Worm (Caenorhabditis elegans) whole organism, L4 larva: ENCODE measurements around the gene cfap-20.

Experiments used
- D1046.2 ChIP-seq: fragments of 200-800 bp; sonication (Bioruptor generic); IDR thresholded peaks from 2 replicates; pipeline ENCODE4 v1.3.6; 2022; ENCODE audit warnings: missing genetic modification characterization, missing compliant biosample characterization
- F10B5.3 ChIP-seq: sonication (generic microtip); optimal IDR thresholded peaks from 2 replicates; lab custom pipeline; 2016; ENCODE audit warnings: mild to moderate bottlenecking, missing genetic modification characterization, missing compliant biosample characterization
- F49E8.2 ChIP-seq: sonication (generic microtip); optimal IDR thresholded peaks from 2 replicates; lab custom pipeline; 2016; ENCODE audit warnings: missing compliant biosample characterization, mild to moderate bottlenecking, missing genetic modification characterization, borderline replicate concordance
- T20F7.1 ChIP-seq: fragments of 200-800 bp; sonication (Bioruptor generic); optimal IDR thresholded peaks from 2 replicates; lab custom pipeline; 2018; ENCODE audit warnings: mild to moderate bottlenecking, missing genetic modification characterization, missing compliant biosample characterization
- T26A8.4 ChIP-seq: fragments of 200-800 bp; sonication (Bioruptor generic); IDR thresholded peaks from 2 replicates; pipeline ENCODE4 v1.3.6; 2022; ENCODE audit warnings: missing genetic modification characterization, missing compliant biosample characterization
- Y5F2A.4 ChIP-seq: fragments of 200-800 bp; sonication (Bioruptor generic); optimal IDR thresholded peaks from 2 replicates; lab custom pipeline; 2018; ENCODE audit warnings: mild to moderate bottlenecking, missing genetic modification characterization, missing compliant biosample characterization
- Y75B8A.6 ChIP-seq: fragments of 200-800 bp; sonication (Bioruptor generic); IDR thresholded peaks from 2 replicates; pipeline ENCODE4 v1.3.6; 2022; ENCODE audit warnings: missing genetic modification reagents, missing genetic modification characterization, missing compliant biosample characterization
- ZK337.2 ChIP-seq: fragments of 200-800 bp; sonication (Bioruptor generic); IDR thresholded peaks from 2 replicates; pipeline ENCODE4 v1.3.6; 2022; ENCODE audit warnings: missing genetic modification reagents, missing genetic modification characterization, missing compliant biosample characterization
- ZK546.5 ChIP-seq, 2 experiments: sonication (generic microtip); optimal IDR thresholded peaks; 2 replicates each; lab custom pipeline; 2017; ENCODE audit warnings: missing biosample characterization in 2 of 2, missing genetic modification characterization in 2 of 2
- aha-1 ChIP-seq: fragments of 150-350 bp; peaks from one replicate; lab custom pipeline; 2014; ENCODE audit warnings: missing biosample characterization, missing genetic modification characterization
- aly-2 ChIP-seq: sonication (generic microtip); optimal IDR thresholded peaks from 2 replicates; lab custom pipeline; 2018; ENCODE audit warnings: missing biosample characterization, missing genetic modification characterization
- arid-1 ChIP-seq: fragments of 200-800 bp; sonication (Bioruptor generic); conservative IDR thresholded peaks from 2 replicates; pipeline ENCODE4 v1.3.6; 2022; ENCODE audit warnings: missing genetic modification reagents, missing genetic modification characterization, missing compliant biosample characterization
- ceh-20 ChIP-seq: fragments of 200-800 bp; sonication (Bioruptor generic); IDR thresholded peaks from 2 replicates; pipeline ENCODE4 v1.3.6; 2022; ENCODE audit warnings: missing genetic modification reagents, missing genetic modification characterization, missing compliant biosample characterization
- ceh-32 ChIP-seq: sonication (generic microtip); optimal IDR thresholded peaks from 2 replicates; lab custom pipeline; 2016; ENCODE audit warnings: mild to moderate bottlenecking, missing genetic modification characterization, missing compliant biosample characterization; ENCODE audit not compliant: poor library complexity
- daf-16 ChIP-seq, 3 experiments: sonication (generic microtip); optimal IDR thresholded peaks; 2 replicates each; lab custom pipeline; 2016 to 2017; ENCODE audit warnings: missing genetic modification characterization in 3 of 3, missing genetic modification reagents in 3 of 3, mild to moderate bottlenecking in 2 of 3, missing compliant biosample characterization in 2 of 3, missing biosample characterization in 1 of 3, moderate library complexity in 1 of 3
- daf-19 ChIP-seq: fragments of 200-800 bp; sonication (Bioruptor generic); conservative IDR thresholded peaks from 2 replicates; pipeline ENCODE4 v1.3.6; 2022; ENCODE audit warnings: missing genetic modification characterization, missing compliant biosample characterization
- dmd-6 ChIP-seq: fragments of 200-800 bp; sonication (Bioruptor generic); IDR thresholded peaks from 2 replicates; pipeline ENCODE4 v1.3.6; 2022; ENCODE audit warnings: missing genetic modification reagents, missing genetic modification characterization, missing compliant biosample characterization
- dmd-9 ChIP-seq: fragments of 200-800 bp; sonication (Bioruptor generic); IDR thresholded peaks from 2 replicates; pipeline ENCODE4 v1.3.6; 2022; ENCODE audit warnings: missing genetic modification reagents, missing genetic modification characterization, missing compliant biosample characterization
- dpl-1 ChIP-seq: fragments of 150-350 bp; optimal IDR thresholded peaks from 2 replicates; lab custom pipeline; 2014; ENCODE audit warnings: missing biosample characterization, missing genetic modification reagents, missing genetic modification characterization
- dve-1 ChIP-seq: sonication (generic microtip); optimal IDR thresholded peaks from 2 replicates; lab custom pipeline; 2017; ENCODE audit warnings: antibody characterized with exemption, mild to moderate bottlenecking, missing genetic modification characterization, missing compliant biosample characterization; ENCODE audit not compliant: insufficient read depth
- egl-27 ChIP-seq: sonication (generic microtip); optimal IDR thresholded peaks from 3 replicates; lab custom pipeline; 2017; ENCODE audit warnings: missing biosample characterization, missing genetic modification reagents, missing genetic modification characterization
- egl-43 ChIP-seq: fragments of 200-800 bp; sonication (Bioruptor generic); IDR thresholded peaks from 2 replicates; pipeline ENCODE4 v1.3.6; 2022; ENCODE audit warnings: missing genetic modification reagents, missing genetic modification characterization, missing compliant biosample characterization
- fos-1 ChIP-seq: fragments of 150-350 bp; optimal IDR thresholded peaks from 2 replicates; lab custom pipeline; 2014; ENCODE audit warnings: missing biosample characterization, missing genetic modification characterization
- hlh-11 ChIP-seq: fragments of 200-800 bp; sonication (Bioruptor generic); optimal IDR thresholded peaks from 2 replicates; lab custom pipeline; 2018; ENCODE audit warnings: mild to moderate bottlenecking, missing genetic modification characterization, missing compliant biosample characterization
- hlh-30 ChIP-seq: sonication (generic microtip); optimal IDR thresholded peaks from 2 replicates; lab custom pipeline; 2017; ENCODE audit warnings: antibody characterized with exemption, mild to moderate bottlenecking, missing genetic modification characterization, missing compliant biosample characterization; ENCODE audit not compliant: insufficient read depth
- hmg-1.1 ChIP-seq: fragments of 200-800 bp; sonication (Bioruptor generic); IDR thresholded peaks from 2 replicates; pipeline ENCODE4 v1.3.6; 2022; ENCODE audit warnings: missing genetic modification reagents, missing genetic modification characterization, missing compliant biosample characterization
- lin-1 ChIP-seq: fragments of 200-800 bp; sonication (Bioruptor generic); IDR thresholded peaks from 2 replicates; pipeline ENCODE4 v1.3.6; 2022; ENCODE audit warnings: missing genetic modification reagents, missing genetic modification characterization, missing compliant biosample characterization
- lin-39 ChIP-seq: fragments of 150-350 bp; optimal IDR thresholded peaks from 2 replicates; lab custom pipeline; 2014; ENCODE audit warnings: missing biosample characterization, missing genetic modification reagents, missing genetic modification characterization
- lsy-2 ChIP-seq, 2 experiments: fragments of 150-350 bp in 1 of 2; sonication (generic microtip) in 1 of 2; optimal IDR thresholded peaks; 2 replicates each; lab custom pipeline; 2014 to 2017; ENCODE audit warnings: missing biosample characterization in 2 of 2, missing genetic modification characterization in 2 of 2
- madf-9 ChIP-seq: fragments of 200-800 bp; sonication (Bioruptor generic); conservative IDR thresholded peaks from 2 replicates; pipeline ENCODE4 v1.3.6; 2022; ENCODE audit warnings: missing genetic modification reagents, missing genetic modification characterization, missing compliant biosample characterization
- mdl-1 ChIP-seq, 2 experiments: fragments of 150-350 bp in 1 of 2; sonication (generic microtip) in 1 of 2; optimal IDR thresholded peaks; 2 replicates each; lab custom pipeline; 2014 to 2017; ENCODE audit warnings: missing biosample characterization in 2 of 2, missing genetic modification characterization in 2 of 2
- nhr-102 ChIP-seq: sonication (generic microtip); optimal IDR thresholded peaks from 2 replicates; lab custom pipeline; 2016; ENCODE audit warnings: mild to moderate bottlenecking, missing genetic modification characterization, moderate library complexity, missing compliant biosample characterization
- nhr-11 ChIP-seq: fragments of 150-350 bp; optimal IDR thresholded peaks from 2 replicates; lab custom pipeline; 2014; ENCODE audit warnings: missing biosample characterization, missing genetic modification characterization
- nhr-25 ChIP-seq: sonication (generic microtip); optimal IDR thresholded peaks from 2 replicates; lab custom pipeline; 2017; ENCODE audit warnings: missing genetic modification characterization, mild to moderate bottlenecking, missing compliant biosample characterization, antibody characterized with exemption, moderate library complexity, borderline replicate concordance; ENCODE audit not compliant: insufficient read depth
- nhr-28 ChIP-seq: fragments of 150-350 bp; optimal IDR thresholded peaks from 2 replicates; lab custom pipeline; 2014; ENCODE audit warnings: missing biosample characterization, missing genetic modification characterization
- nhr-42 ChIP-seq: fragments of 200-800 bp; sonication (Bioruptor generic); IDR thresholded peaks from 2 replicates; pipeline ENCODE4 v1.3.6; 2022; ENCODE audit warnings: missing genetic modification characterization, missing compliant biosample characterization
- nhr-48 ChIP-seq: sonication (generic microtip); optimal IDR thresholded peaks from 2 replicates; lab custom pipeline; 2016; ENCODE audit warnings: mild to moderate bottlenecking, missing genetic modification characterization, missing compliant biosample characterization
- pqm-1 ChIP-seq: sonication (generic microtip); optimal IDR thresholded peaks from 2 replicates; lab custom pipeline; 2017; ENCODE audit warnings: missing biosample characterization, missing genetic modification characterization
- set-16 ChIP-seq: fragments of 200-800 bp; sonication (Bioruptor generic); IDR thresholded peaks from 2 replicates; pipeline ENCODE4 v1.3.6; 2022; ENCODE audit warnings: missing genetic modification reagents, missing genetic modification characterization, missing compliant biosample characterization
- skn-1 ChIP-seq: fragments of 150-350 bp; optimal IDR thresholded peaks from 2 replicates; lab custom pipeline; 2014; ENCODE audit warnings: missing biosample characterization, missing genetic modification characterization
- snpc-4 ChIP-seq: fragments of 150-350 bp; optimal IDR thresholded peaks from 2 replicates; lab custom pipeline; 2014; ENCODE audit warnings: missing biosample characterization, missing genetic modification characterization
- spr-1 ChIP-seq: sonication (generic microtip); optimal IDR thresholded peaks from 2 replicates; lab custom pipeline; 2016; ENCODE audit warnings: mild to moderate bottlenecking, missing genetic modification characterization, missing compliant biosample characterization
- tag-97 ChIP-seq: fragments of 200-800 bp; sonication (Bioruptor generic); IDR thresholded peaks from 2 replicates; pipeline ENCODE4 v1.3.6; 2022; ENCODE audit warnings: missing genetic modification characterization, missing compliant biosample characterization
- zfp-2 ChIP-seq: sonication (generic microtip); optimal IDR thresholded peaks from 2 replicates; lab custom pipeline; 2016; ENCODE audit warnings: mild to moderate bottlenecking, missing genetic modification characterization, missing compliant biosample characterization
- zip-11 ChIP-seq: fragments of 200-800 bp; sonication (Bioruptor generic); IDR thresholded peaks from 2 replicates; pipeline ENCODE4 v1.3.6; 2022; ENCODE audit warnings: missing genetic modification characterization, missing compliant biosample characterization

The cfap-20 gene

ce11 chrIII:3520417-3520816, 16.9 kb downstream of the cfap-20 start (continued):
- no peak for TF ChIP-seq snpc-4
- TF ChIP-seq dmd-6 = peak; percentile 92
- no peak for TF ChIP-seq arid-1 (GFP tag; lab: Robert Waterston, UW)
- no peak for TF ChIP-seq zip-11 (GFP tag; lab: Robert Waterston, UW)
- TF ChIP-seq ZK546.5 (tag; optimal IDR thresholded peaks at IDR 0.05; lab: Kevin White, UChicago) = no peak
- TF ChIP-seq tag-97 = no peak
- TF ChIP-seq F10B5.3 (tag; lab: Kevin White, UChicago) = no peak
- no peak for TF ChIP-seq set-16 (GFP tag; lab: Robert Waterston, UW)
- peak; percentile 61 for TF ChIP-seq hlh-30 (tag; lab: Kevin White, UChicago)
- TF ChIP-seq aly-2 (tag; lab: Kevin White, UChicago) = no peak
- TF ChIP-seq dpl-1 = no peak
- no peak for TF ChIP-seq zfp-2 (tag; lab: Kevin White, UChicago)
- peak; percentile 20 for TF ChIP-seq nhr-102 (tag; lab: Kevin White, UChicago)
- peak in 1 of 2 experiments; percentile 52 for TF ChIP-seq mdl-1 (tag; optimal IDR thresholded peaks at IDR 0.05; lab: Kevin White, UChicago)
- no peak for TF ChIP-seq T26A8.4 (GFP tag; lab: Robert Waterston, UW)
- TF ChIP-seq daf-19 (GFP tag; lab: Robert Waterston, UW) = no peak
- TF ChIP-seq nhr-25 (tag; lab: Kevin White, UChicago) = no peak
- TF ChIP-seq dve-1 (tag; lab: Kevin White, UChicago) = peak; percentile 85
- no peak for TF ChIP-seq skn-1 (tag; lab: Kevin White, UChicago)
- no peak for TF ChIP-seq ZK337.2 (GFP tag; lab: Robert Waterston, UW)
- TF ChIP-seq hlh-11 (tag; lab: Kevin White, UChicago) = peak; percentile 74
- no peak for TF ChIP-seq F49E8.2 (tag; lab: Kevin White, UChicago)
- TF ChIP-seq nhr-11 (tag; lab: Kevin White, UChicago) = no peak
- no peak for TF ChIP-seq Y5F2A.4 (GFP tag; lab: Kevin White, UChicago)
- TF ChIP-seq lin-1 (GFP tag; lab: Robert Waterston, UW) = 0 out of 2 replicates have a peak, but pooled peaks have one; percentile 50
- TF ChIP-seq hmg-1.1 (GFP tag; lab: Robert Waterston, UW) = no peak
- no peak for TF ChIP-seq spr-1 (tag; lab: Kevin White, UChicago)
- TF ChIP-seq nhr-48 (tag; lab: Kevin White, UChicago) = peak; percentile 77
- no peak for TF ChIP-seq D1046.2 (GFP tag; lab: Robert Waterston, UW)
- TF ChIP-seq fos-1 (tag; lab: Kevin White, UChicago) = no peak
- TF ChIP-seq lin-39 = no peak
- TF ChIP-seq egl-27 = no peak
- TF ChIP-seq nhr-42 (GFP tag; lab: Robert Waterston, UW) = no peak
- no peak for TF ChIP-seq T20F7.1 (GFP tag; lab: Kevin White, UChicago)
- TF ChIP-seq madf-9 (GFP tag; lab: Robert Waterston, UW) = no peak
- TF ChIP-seq egl-43 = no peak
- TF ChIP-seq dmd-9 (GFP tag; lab: Robert Waterston, UW) = no peak
- TF ChIP-seq lsy-2 (tag; optimal IDR thresholded peaks at IDR 0.05; lab: Kevin White, UChicago) = peak in 1 of 2 experiments; percentile 18
- peak; percentile 65 for TF ChIP-seq nhr-28
- TF ChIP-seq ceh-32 = no peak

ce11 chrIII:3519505-3519904, 17.8 kb downstream of the cfap-20 start, which contains the start of gene hmit-1.3:
Gene hmit-1.3 (minus strand): TSS chrIII:3519607.
- no peak for TF ChIP-seq daf-16 (GFP tag; optimal IDR thresholded peaks at IDR 0.05; lab: Kevin White, UChicago)
- TF ChIP-seq daf-16 (tag; optimal IDR thresholded peaks at IDR 0.05; lab: Kevin White, UChicago) = peak; percentile 71
- peak; percentile 18 for TF ChIP-seq hlh-11 (tag; lab: Kevin White, UChicago)
- peak; percentile 86 for TF ChIP-seq aha-1 (tag; lab: Kevin White, UChicago)
- TF ChIP-seq hlh-30 (tag; lab: Kevin White, UChicago) = peak; percentile 57
- peak; percentile 25 for TF ChIP-seq nhr-28
- peak; percentile 20 for TF ChIP-seq pqm-1 (tag; lab: Kevin White, UChicago)
- no peak for TF ChIP-seq Y75B8A.6 (GFP tag; lab: Robert Waterston, UW)
- TF ChIP-seq ceh-20 (GFP tag; lab: Robert Waterston, UW) = no peak
- TF ChIP-seq dve-1 (tag; lab: Kevin White, UChicago) = peak; percentile 17
- TF ChIP-seq dmd-6 = 0 out of 2 replicates have a peak, but pooled peaks have one; percentile 15
